Fruit fly (Drosophila melanogaster): ENCODE results near the gene tal-1A.

Gene tal-1A

dm6 chr3R:13807906-13808305 lies 5.0 kb upstream of the tal-1A start (continued):
- TF ChIP-seq ss (GFP tag; optimal IDR thresholded peaks at IDR 0.05), result peak in 1 of 2 experiments; percentile 44
- TF ChIP-seq eg (GFP tag; IDR thresholded peaks at IDR 0.05), result peak; percentile 41; the same call in 2 of the 3 replicates
- TF ChIP-seq CG11294 (GFP tag; IDR thresholded peaks at IDR 0.05), result no peak
- peak; percentile 49; the same call in 1 of the 2 replicates for TF ChIP-seq CG15336 (GFP tag; IDR thresholded peaks at IDR 0.05)
- peak; percentile 66 for TF ChIP-seq Sox14 (GFP tag; optimal IDR thresholded peaks at IDR 0.05)
- peak; percentile 74 for TF ChIP-seq CG10631 (GFP tag; optimal IDR thresholded peaks at IDR 0.05)
- no peak for TF ChIP-seq fd85E (GFP tag; optimal IDR thresholded peaks at IDR 0.05)
- TF ChIP-seq Eip75B (GFP tag; optimal IDR thresholded peaks at IDR 0.05), result peak; percentile 57
- TF ChIP-seq vri (GFP tag; optimal IDR thresholded peaks at IDR 0.05), result no peak
- TF ChIP-seq Gug (GFP tag; IDR thresholded peaks at IDR 0.05), result peak; percentile 44; the same call in 1 of the 2 replicates
- peak; percentile 34 for TF ChIP-seq CG8632 (GFP tag; optimal IDR thresholded peaks at IDR 0.05)
- TF ChIP-seq Hr38 (GFP tag; optimal IDR thresholded peaks at IDR 0.05), result no peak
- peak; percentile 62 for TF ChIP-seq CG3919 (GFP tag; optimal IDR thresholded peaks at IDR 0.05)
- peak; percentile 12 for TF ChIP-seq spab (GFP tag; optimal IDR thresholded peaks at IDR 0.05)
- TF ChIP-seq Ets21C (GFP tag; optimal IDR thresholded peaks at IDR 0.05), result no peak
- TF ChIP-seq dac (GFP tag; optimal IDR thresholded peaks at IDR 0.05), result peak; percentile 65
- no peak for TF ChIP-seq Lpt (GFP tag; optimal IDR thresholded peaks at IDR 0.05)
- peak; percentile 41 for TF ChIP-seq Sox102F (GFP tag; optimal IDR thresholded peaks at IDR 0.05)
- no peak for TF ChIP-seq fkh (GFP tag; optimal IDR thresholded peaks at IDR 0.05)
- peak; percentile 49 for TF ChIP-seq CG7368 (GFP tag; optimal IDR thresholded peaks at IDR 0.05)
- peak; percentile 47 for TF ChIP-seq CG6792 (GFP tag; optimal IDR thresholded peaks at IDR 0.05)
- peak; percentile 68 for TF ChIP-seq net (GFP tag; optimal IDR thresholded peaks at IDR 0.05)
- TF ChIP-seq cyc (GFP tag; optimal IDR thresholded peaks at IDR 0.05), result peak; percentile 35
- no peak for TF ChIP-seq Blimp-1 (GFP tag; optimal IDR thresholded peaks at IDR 0.05)
- TF ChIP-seq dsx (GFP tag; optimal IDR thresholded peaks at IDR 0.05; ENCODE audit: poor library complexity, severe bottlenecking), result peak; percentile 18

dm6 chr3R:13809261-13809660 lies 3.6 kb upstream of the tal-1A start:
- TF ChIP-seq OdsH (GFP tag; optimal IDR thresholded peaks at IDR 0.05), result no peak
- no peak for TF ChIP-seq lz (GFP tag; optimal IDR thresholded peaks at IDR 0.05)
- TF ChIP-seq CG3919 (GFP tag; optimal IDR thresholded peaks at IDR 0.05), result no peak
- no peak for TF ChIP-seq pdm3 (GFP tag; optimal IDR thresholded peaks at IDR 0.05)
- no peak for TF ChIP-seq Hr38 (GFP tag; optimal IDR thresholded peaks at IDR 0.05)
- TF ChIP-seq Hr4 (GFP tag; optimal IDR thresholded peaks at IDR 0.05), result no peak
- TF ChIP-seq CG16779 (tag; optimal IDR thresholded peaks at IDR 0.05), result no peak
- TF ChIP-seq CG6276 (GFP tag; optimal IDR thresholded peaks at IDR 0.05), result no peak
- no peak for TF ChIP-seq dac (GFP tag; optimal IDR thresholded peaks at IDR 0.05)
- no peak for TF ChIP-seq fd59A (GFP tag; optimal IDR thresholded peaks at IDR 0.05)
- no peak for TF ChIP-seq CG7368 (GFP tag; optimal IDR thresholded peaks at IDR 0.05)

dm6 chr3R:13810308-13810707 lies 2.6 kb upstream of the tal-1A start:
- TF ChIP-seq CG11902 (GFP tag; optimal IDR thresholded peaks at IDR 0.05) (no peak), CG9139 (GFP tag; optimal IDR thresholded peaks at IDR 0.05) (no peak), vri (GFP tag; optimal IDR thresholded peaks at IDR 0.05) (no peak), Hr39 (GFP tag; optimal IDR thresholded peaks at IDR 0.05) (no peak)

- TF ChIP-seq Ets21C (GFP tag; optimal IDR thresholded peaks at IDR 0.05) (no peak), CG6808 (GFP tag; optimal IDR thresholded peaks at IDR 0.05) (no peak), topi (GFP tag; optimal IDR thresholded peaks at IDR 0.05) (no peak), esn (GFP tag; optimal IDR thresholded peaks at IDR 0.05) (no peak), Gug (GFP tag; IDR thresholded peaks at IDR 0.05) (no peak), spab (GFP tag; optimal IDR thresholded peaks at IDR 0.05) (no peak), svp (GFP tag) (no peak), eg (GFP tag; IDR thresholded peaks at IDR 0.05) (no peak), Sox14 (GFP tag; optimal IDR thresholded peaks at IDR 0.05) (no peak), CG34406 (GFP tag; optimal IDR thresholded peaks at IDR 0.05) (no peak), CG31627 (GFP tag; optimal IDR thresholded peaks at IDR 0.05) (no peak), CG11902 (GFP tag; optimal IDR thresholded peaks at IDR 0.05) (no peak), CG3032 (tag; optimal IDR thresholded peaks at IDR 0.05) (no peak), CG11762 (GFP tag; optimal IDR thresholded peaks at IDR 0.05; ENCODE audit: insufficient read depth) (no peak), Sox102F (GFP tag; optimal IDR thresholded peaks at IDR 0.05) (no peak)
Measured at dm6 chr3R:13811737-13812136, 1.2 kb upstream of the tal-1A start.

Data from whole organism, prepupa.